Fruit fly (Drosophila melanogaster) whole organism, adult: ENCODE data around the gene ng3.

Source experiments
- CG7101 ChIP-seq: fragments of 200-800 bp; sonication (Bioruptor generic); optimal IDR thresholded peaks from 2 replicates; lab custom pipeline; 2018; ENCODE audit warnings: missing biosample characterization, mild to moderate bottlenecking, missing genetic modification characterization, moderate library complexity
- Clk ChIP-seq: fragments of 200-800 bp; sonication (Bioruptor generic); optimal IDR thresholded peaks from 2 replicates; lab custom pipeline; 2017; ENCODE audit warnings: missing biosample characterization, missing genetic modification characterization
- Hr96 ChIP-seq: fragments of 200-800 bp; sonication (Bioruptor generic); optimal IDR thresholded peaks from 2 replicates; lab custom pipeline; 2016; ENCODE audit warnings: missing biosample characterization, missing genetic modification characterization
- cnc ChIP-seq, 2 experiments: fragments of >200 bp; optimal IDR thresholded peaks; 2 replicates each; lab custom pipeline; 2017
- kay ChIP-seq: fragments of 200-800 bp; sonication (Bioruptor generic); peaks from one replicate; lab custom pipeline; 2016; ENCODE audit warnings: missing biosample characterization, missing genetic modification characterization, borderline replicate concordance
- pad ChIP-seq: fragments of 200-800 bp; sonication (Bioruptor generic); optimal IDR thresholded peaks from 3 replicates; lab custom pipeline; 2017; ENCODE audit warnings: missing biosample characterization, missing genetic modification characterization, mild to moderate bottlenecking, moderate library complexity, missing genetic modification reagents
- tj ChIP-seq: fragments of 200-800 bp; sonication (Bioruptor generic); optimal IDR thresholded peaks from 3 replicates; lab custom pipeline; 2017; ENCODE audit warnings: missing biosample characterization, mild to moderate bottlenecking, missing genetic modification characterization, moderate library complexity
- toe ChIP-seq: fragments of 200-800 bp; sonication (Bioruptor generic); optimal IDR thresholded peaks from 2 replicates; lab custom pipeline; 2016; ENCODE audit warnings: missing biosample characterization, missing genetic modification characterization

DNA sequence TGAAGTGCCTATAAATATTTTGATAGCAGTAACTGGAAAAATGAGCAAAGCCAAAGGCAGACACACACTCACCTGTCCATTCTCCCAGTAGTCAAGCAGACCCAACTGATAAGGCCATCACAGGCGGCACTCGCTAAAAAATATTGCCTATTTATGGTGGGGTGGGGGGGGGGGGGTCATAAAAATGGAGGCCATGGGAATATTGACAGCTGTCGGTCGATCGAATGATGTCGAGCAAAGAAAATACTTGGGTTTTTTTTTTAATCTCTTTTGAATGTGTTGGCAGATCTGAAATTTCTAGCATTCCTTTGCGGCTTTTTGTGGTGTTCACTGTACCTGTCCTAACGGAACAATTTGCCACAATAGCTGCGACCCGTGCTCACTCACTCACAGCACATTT lies 31.7 kb upstream of the ng3 start:
- no peak for TF ChIP-seq Clk (GFP tag; lab: Kevin White, UChicago)
- TF ChIP-seq toe (GFP tag; lab: Kevin White, UChicago) = no peak
- TF ChIP-seq CG7101 (tag; lab: Kevin White, UChicago) = no peak
- no peak for TF ChIP-seq Hr96 (GFP tag; lab: Kevin White, UChicago)
- TF ChIP-seq cnc (optimal IDR thresholded peaks at IDR 0.05; lab: Kevin White, UChicago) = no peak
- TF ChIP-seq kay (GFP tag; lab: Kevin White, UChicago) = no peak
- TF ChIP-seq pad (GFP tag; lab: Kevin White, UChicago) = no peak
- no peak for TF ChIP-seq tj (GFP tag; lab: Kevin White, UChicago)
